Fruit fly (Drosophila melanogaster) whole organism: Measurements from ENCODE around the gene Naa20A.

Experiments
- CG8478 ChIP-seq: fragments of >200 bp; optimal IDR thresholded peaks from 2 replicates; lab custom pipeline; 2018; ENCODE audit warnings: inconsistent platforms
- EcR ChIP-seq, 2 experiments: fragments of >200 bp; optimal IDR thresholded peaks; 2 replicates each; lab custom pipeline; 2017; ENCODE audit warnings: missing biosample characterization in 2 of 2, missing genetic modification characterization in 2 of 2, missing genetic modification reagents in 2 of 2
- psq ChIP-seq: fragments of >200 bp; optimal IDR thresholded peaks from 2 replicates; lab custom pipeline; 2017

- TF ChIP-seq psq = no peak
- TF ChIP-seq EcR (GFP tag; optimal IDR thresholded peaks at IDR 0.05; lab: Kevin White, UChicago) = no peak
- TF ChIP-seq CG8478 = no peak
These were observed 37.7 kb downstream of the Naa20A start for dm6 chrX:19585142-19585541.
